Fruit fly (Drosophila melanogaster) whole organism, embryonic: ENCODE results near the gene Shal.

Experiments
- Adf1 ChIP-seq: fragments of 200-800 bp; sonication (Bioruptor generic); IDR thresholded peaks from 2 replicates; pipeline ENCODE4 v1.3.6; 2022; ENCODE audit warnings: missing biosample characterization, missing genetic modification characterization
- Bgb ChIP-seq: fragments of 200-800 bp; sonication (Bioruptor generic); IDR thresholded peaks from 2 replicates; pipeline ENCODE4 v1.3.6; 2022; ENCODE audit warnings: missing biosample characterization, missing genetic modification characterization; ENCODE audit not compliant: partially characterized antibody
- CG10147 ChIP-seq: fragments of 200-800 bp; sonication (Bioruptor generic); optimal IDR thresholded peaks from 2 replicates; lab custom pipeline; 2019; ENCODE audit warnings: missing biosample characterization, mild to moderate bottlenecking, missing genetic modification characterization, moderate library complexity
- CG1024 ChIP-seq: fragments of 200-800 bp; sonication (Bioruptor generic); IDR thresholded peaks from 2 replicates; pipeline ENCODE4 v1.3.6; 2022; ENCODE audit warnings: missing biosample characterization, missing genetic modification characterization
- CG10959 ChIP-seq: fragments of 200-800 bp; sonication (Bioruptor generic); IDR thresholded peaks from 2 replicates; pipeline ENCODE4 v1.3.6; 2022; ENCODE audit warnings: missing biosample characterization, missing genetic modification characterization
- CG11695 ChIP-seq: fragments of 200-800 bp; sonication (Bioruptor generic); IDR thresholded peaks from 3 replicates; pipeline ENCODE4 v1.3.6; 2022; ENCODE audit warnings: missing biosample characterization, missing genetic modification characterization
- CG12071 ChIP-seq: fragments of 200-800 bp; sonication (Bioruptor generic); optimal IDR thresholded peaks from 3 replicates; lab custom pipeline; 2018; ENCODE audit warnings: missing biosample characterization, mild to moderate bottlenecking, missing genetic modification characterization
- CG13775 ChIP-seq: fragments of 200-800 bp; sonication (Bioruptor generic); optimal IDR thresholded peaks from 3 replicates; lab custom pipeline; 2017; ENCODE audit warnings: missing biosample characterization, mild to moderate bottlenecking, missing genetic modification characterization
- CG14050 ChIP-seq: fragments of 200-800 bp; sonication (Bioruptor generic); IDR thresholded peaks from 3 replicates; pipeline ENCODE4 v1.3.6; 2022; ENCODE audit warnings: missing biosample characterization, missing genetic modification characterization
- CG1529 ChIP-seq: fragments of 200-800 bp; sonication (Bioruptor generic); optimal IDR thresholded peaks from 3 replicates; lab custom pipeline; 2018; ENCODE audit warnings: missing biosample characterization, missing genetic modification characterization
- CG15514 ChIP-seq: fragments of 200-800 bp; sonication (Bioruptor generic); optimal IDR thresholded peaks from 3 replicates; lab custom pipeline; 2017; ENCODE audit warnings: missing biosample characterization, missing genetic modification characterization, mild to moderate bottlenecking, moderate library complexity, missing genetic modification reagents
- CG17912 ChIP-seq: fragments of 200-800 bp; sonication (Bioruptor generic); optimal IDR thresholded peaks from 2 replicates; lab custom pipeline; 2018; ENCODE audit warnings: missing biosample characterization, mild to moderate bottlenecking, missing genetic modification characterization
- CG18011 ChIP-seq: fragments of 200-800 bp; sonication (Bioruptor generic); optimal IDR thresholded peaks from 2 replicates; lab custom pipeline; 2017; ENCODE audit warnings: missing biosample characterization, missing genetic modification characterization, mild to moderate bottlenecking, moderate library complexity, missing genotype
- CG2129 ChIP-seq: fragments of 200-800 bp; sonication (Bioruptor generic); IDR thresholded peaks from 2 replicates; pipeline ENCODE4 v1.3.6; 2022; ENCODE audit warnings: missing biosample characterization, missing genetic modification characterization; ENCODE audit not compliant: partially characterized antibody
- CG31224 ChIP-seq: fragments of 200-800 bp; sonication (Bioruptor generic); IDR thresholded peaks from 2 replicates; pipeline ENCODE4 v1.3.6; 2022; ENCODE audit warnings: missing biosample characterization, missing genetic modification characterization
- CG7357 ChIP-seq: fragments of 200-800 bp; sonication (Bioruptor generic); IDR thresholded peaks from 3 replicates; pipeline ENCODE4 v1.3.6; 2022; ENCODE audit warnings: missing biosample characterization, missing genetic modification characterization
- CG7786 ChIP-seq: fragments of 200-800 bp; sonication (Bioruptor generic); optimal IDR thresholded peaks from 2 replicates; lab custom pipeline; 2016; ENCODE audit warnings: missing biosample characterization, missing genetic modification characterization
- CG8359 ChIP-seq: fragments of 200-800 bp; sonication (Bioruptor generic); optimal IDR thresholded peaks from 2 replicates; lab custom pipeline; 2017; ENCODE audit warnings: missing biosample characterization, mild to moderate bottlenecking, missing genetic modification characterization, borderline replicate concordance
- CG8924 ChIP-seq: fragments of 200-800 bp; optimal IDR thresholded peaks from 3 replicates; lab custom pipeline; 2019; ENCODE audit warnings: missing biosample characterization, mild to moderate bottlenecking, missing genetic modification characterization, moderate library complexity
- CG8944 ChIP-seq: fragments of 200-800 bp; sonication (Bioruptor generic); optimal IDR thresholded peaks from 3 replicates; lab custom pipeline; 2016; ENCODE audit warnings: missing biosample characterization, missing genetic modification characterization
- CG9876 ChIP-seq: fragments of 200-800 bp; sonication (Bioruptor generic); optimal IDR thresholded peaks from 2 replicates; lab custom pipeline; 2016; ENCODE audit warnings: missing biosample characterization, missing genetic modification characterization
- CTCF ChIP-seq: fragments of 200-800 bp; sonication (Bioruptor generic); optimal IDR thresholded peaks from 2 replicates; lab custom pipeline; 2017; ENCODE audit warnings: missing biosample characterization, mild to moderate bottlenecking, missing genetic modification characterization, moderate library complexity
- CkIIα-i1 ChIP-seq: fragments of 200-800 bp; sonication (Bioruptor generic); IDR thresholded peaks from 2 replicates; pipeline ENCODE4 v1.3.6; 2022; ENCODE audit warnings: missing biosample characterization, missing genetic modification characterization
- Deaf1 ChIP-seq: fragments of 200-800 bp; optimal IDR thresholded peaks from 3 replicates; lab custom pipeline; 2019; ENCODE audit warnings: missing biosample characterization, mild to moderate bottlenecking, missing genetic modification characterization, moderate library complexity
- Dek ChIP-seq: fragments of 200-800 bp; sonication (Bioruptor generic); optimal IDR thresholded peaks from 3 replicates; lab custom pipeline; 2019; ENCODE audit warnings: missing biosample characterization, mild to moderate bottlenecking, missing genetic modification characterization, moderate library complexity
- HLH3B ChIP-seq: fragments of 200-800 bp; sonication (Bioruptor generic); IDR thresholded peaks from 2 replicates; pipeline ENCODE4 v1.3.6; 2022; ENCODE audit warnings: missing biosample characterization, missing genetic modification characterization
- HLHmδ ChIP-seq: fragments of 200-800 bp; sonication (Bioruptor generic); optimal IDR thresholded peaks from 2 replicates; lab custom pipeline; 2018; ENCODE audit warnings: missing biosample characterization, mild to moderate bottlenecking, missing genetic modification characterization, moderate library complexity
- HmgZ ChIP-seq: fragments of 200-800 bp; sonication (Bioruptor generic); optimal IDR thresholded peaks from 2 replicates; lab custom pipeline; 2018; ENCODE audit warnings: missing biosample characterization, mild to moderate bottlenecking, missing genetic modification characterization
- Hr3 ChIP-seq: fragments of 200-800 bp; sonication (Bioruptor generic); optimal IDR thresholded peaks from 3 replicates; lab custom pipeline; 2016; ENCODE audit warnings: missing biosample characterization, missing genetic modification characterization
- MBD-R2 ChIP-seq: fragments of 200-800 bp; sonication (Bioruptor generic); IDR thresholded peaks from 2 replicates; pipeline ENCODE4 v1.3.6; 2022; ENCODE audit warnings: missing biosample characterization, missing genetic modification characterization
- PHDP ChIP-seq: fragments of 200-800 bp; sonication (Bioruptor generic); optimal IDR thresholded peaks from 3 replicates; lab custom pipeline; 2018; ENCODE audit warnings: missing biosample characterization, mild to moderate bottlenecking, missing genetic modification characterization, moderate library complexity
- Ravus ChIP-seq: fragments of 200-800 bp; sonication (Bioruptor generic); IDR thresholded peaks from 2 replicates; pipeline ENCODE4 v1.3.6; 2022; ENCODE audit warnings: missing biosample characterization, missing genetic modification characterization
- Xrp1 ChIP-seq: fragments of 200-800 bp; sonication (Bioruptor generic); IDR thresholded peaks from 2 replicates; pipeline ENCODE4 v1.3.6; 2022; ENCODE audit warnings: missing biosample characterization, missing genetic modification characterization
- bsh ChIP-seq, 2 experiments: fragments of 200-800 bp; sonication (Bioruptor generic); optimal IDR thresholded peaks; 2 replicates each; lab custom pipeline; 2017 to 2018; ENCODE audit warnings: mild to moderate bottlenecking in 2 of 2, missing biosample characterization in 2 of 2, missing genetic modification characterization in 2 of 2, moderate library complexity in 1 of 2
- cg ChIP-seq: fragments of 200-800 bp; sonication (Bioruptor generic); optimal IDR thresholded peaks from 3 replicates; lab custom pipeline; 2019; ENCODE audit warnings: missing biosample characterization, mild to moderate bottlenecking, missing genetic modification characterization, moderate library complexity
- crol ChIP-seq: fragments of 200-800 bp; sonication (Bioruptor generic); IDR thresholded peaks from 2 replicates; pipeline ENCODE4 v1.3.6; 2022; ENCODE audit warnings: missing biosample characterization, missing genetic modification characterization
- dm ChIP-seq: fragments of 200-800 bp; sonication (Bioruptor generic); optimal IDR thresholded peaks from 3 replicates; lab custom pipeline; 2016; ENCODE audit warnings: missing biosample characterization, missing genetic modification characterization
- fd96Cb ChIP-seq: fragments of 200-800 bp; sonication (Bioruptor generic); optimal IDR thresholded peaks from 2 replicates; lab custom pipeline; 2018; ENCODE audit warnings: missing biosample characterization, mild to moderate bottlenecking, missing genetic modification characterization, moderate library complexity
- grn ChIP-seq: fragments of 200-800 bp; sonication (Bioruptor generic); optimal IDR thresholded peaks from 3 replicates; lab custom pipeline; 2017; ENCODE audit warnings: missing biosample characterization, missing genetic modification characterization
- gsb-n ChIP-seq: fragments of 200-800 bp; sonication (Bioruptor generic); optimal IDR thresholded peaks from 3 replicates; lab custom pipeline; 2018; ENCODE audit warnings: missing biosample characterization, mild to moderate bottlenecking, missing genetic modification characterization
- gt ChIP-seq: fragments of 200-800 bp; sonication (Bioruptor generic); IDR thresholded peaks from 2 replicates; pipeline ENCODE4 v1.3.6; 2022; ENCODE audit warnings: missing biosample characterization, missing genetic modification characterization
- ind ChIP-seq: fragments of 200-800 bp; sonication (Bioruptor generic); optimal IDR thresholded peaks from 3 replicates; lab custom pipeline; 2016; ENCODE audit warnings: missing biosample characterization, missing genetic modification characterization
- kay ChIP-seq: fragments of 200-800 bp; sonication (Bioruptor generic); optimal IDR thresholded peaks from 2 replicates; lab custom pipeline; 2016; ENCODE audit warnings: missing biosample characterization, missing genetic modification characterization
- lilli ChIP-seq: fragments of 200-800 bp; sonication (Bioruptor generic); optimal IDR thresholded peaks from 3 replicates; lab custom pipeline; 2016; ENCODE audit warnings: missing biosample characterization, missing genetic modification characterization
- pan ChIP-seq, 4 experiments: fragments of >200 bp in 3 of 4; fragments of 200-800 bp in 1 of 4; sonication (Bioruptor generic) in 1 of 4; optimal IDR thresholded peaks in 3 of 4; IDR thresholded peaks in 1 of 4; 2 replicates each; pipeline versions ENCODE4 v1.3.6 to Lab custom; 2017 to 2022; ENCODE audit warnings: missing biosample characterization in 2 of 4, missing genetic modification characterization in 2 of 4, mixed read lengths in 1 of 4
- phol ChIP-seq: fragments of 200-800 bp; sonication (Bioruptor generic); optimal IDR thresholded peaks from 3 replicates; lab custom pipeline; 2018; ENCODE audit warnings: missing biosample characterization, mild to moderate bottlenecking, missing genetic modification characterization, moderate library complexity
- sd ChIP-seq: fragments of 200-800 bp; sonication (Bioruptor generic); optimal IDR thresholded peaks from 3 replicates; lab custom pipeline; 2018; ENCODE audit warnings: missing biosample characterization, mild to moderate bottlenecking, missing genetic modification characterization, moderate library complexity
- tap ChIP-seq: fragments of 200-800 bp; optimal IDR thresholded peaks from 3 replicates; lab custom pipeline; 2019; ENCODE audit warnings: missing biosample characterization, mild to moderate bottlenecking, missing genetic modification characterization, moderate library complexity
- twi ChIP-seq: fragments of 200-800 bp; optimal IDR thresholded peaks from 2 replicates; lab custom pipeline; 2019; ENCODE audit warnings: missing biosample characterization, mild to moderate bottlenecking, missing genetic modification characterization, moderate library complexity
- wor ChIP-seq: fragments of 200-800 bp; sonication (Bioruptor generic); IDR thresholded peaks from 2 replicates; pipeline ENCODE4 v1.3.6; 2022; ENCODE audit warnings: missing biosample characterization, missing genetic modification characterization

Shal gene

DNA sequence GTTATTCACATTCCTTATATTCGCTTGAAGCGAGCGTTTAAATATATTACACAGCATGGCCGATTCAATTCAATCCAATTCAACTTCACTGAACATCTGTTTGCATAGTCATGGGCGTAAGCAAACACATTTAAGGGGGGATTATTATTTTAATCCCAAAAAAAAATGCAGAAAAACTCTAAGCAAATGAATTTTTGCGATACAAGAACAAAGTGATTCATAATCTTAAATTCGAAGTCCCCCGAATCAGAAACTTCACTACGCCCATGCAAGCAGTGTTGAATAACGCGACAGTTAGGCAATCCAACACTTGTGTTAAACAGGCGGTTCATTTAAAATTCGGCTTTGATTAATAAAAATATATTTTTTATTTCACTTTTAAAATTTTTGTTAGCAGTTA lies 6.1 kb upstream of the Shal start, which contains the start of gene CG14100 (continued):
- TF ChIP-seq CG18011: peak; percentile 95
- peak; percentile 100 for TF ChIP-seq CG14050
- TF ChIP-seq kay (GFP tag; lab: Kevin White, UChicago): peak; percentile 100
- peak; percentile 100 for TF ChIP-seq Dek (tag; lab: Kevin White, UChicago)
- TF ChIP-seq pan (optimal IDR thresholded peaks at IDR 0.05; lab: Kevin White, UChicago): no peak
- peak in 1 of 2 experiments; percentile 100 for TF ChIP-seq pan (GFP tag; optimal IDR thresholded peaks at IDR 0.05 in 1 of 2, IDR thresholded peaks at IDR 0.05 in 1 of 2)
- peak; percentile 100 for TF ChIP-seq CG31224
- no peak for TF ChIP-seq Bgb (GFP tag; lab: Robert Waterston, UW)
- peak; percentile 92 for TF ChIP-seq Deaf1 (tag; lab: Kevin White, UChicago)
- TF ChIP-seq Xrp1: peak; percentile 100
- TF ChIP-seq CG10959: peak; percentile 100
- TF ChIP-seq tap (tag; lab: Kevin White, UChicago): peak; percentile 100
- TF ChIP-seq HLH3B: peak; percentile 100
- peak; percentile 100 for TF ChIP-seq lilli (GFP tag; lab: Kevin White, UChicago)
- TF ChIP-seq CG15514 (GFP tag; lab: Kevin White, UChicago): peak; percentile 97
- peak; percentile 100 for TF ChIP-seq CG13775 (GFP tag; lab: Kevin White, UChicago)
- peak; percentile 100 for TF ChIP-seq CG12071
- TF ChIP-seq CG11695 (GFP tag; lab: Robert Waterston, UW): peak; percentile 100
- peak; percentile 100 for TF ChIP-seq CG7357 (GFP tag; lab: Robert Waterston, UW)
- peak; percentile 100 for TF ChIP-seq HmgZ (tag; lab: Kevin White, UChicago)
- peak; percentile 100 for TF ChIP-seq PHDP (tag; lab: Kevin White, UChicago)
- peak; percentile 100 for TF ChIP-seq sd
- peak; percentile 100 for TF ChIP-seq gt (GFP tag; lab: Robert Waterston, UW)
- peak; percentile 100 for TF ChIP-seq CG1024 (GFP tag; lab: Robert Waterston, UW)
- peak; percentile 85 for TF ChIP-seq CTCF (GFP tag; lab: Kevin White, UChicago)
- TF ChIP-seq dm (GFP tag; lab: Kevin White, UChicago): peak; percentile 100
- peak; percentile 100 for TF ChIP-seq twi (tag; lab: Kevin White, UChicago)
- peak; percentile 100 for TF ChIP-seq wor (GFP tag; lab: Robert Waterston, UW)
- peak; percentile 100 for TF ChIP-seq CG8944 (GFP tag; lab: Kevin White, UChicago)
- TF ChIP-seq CG10147 (GFP tag; lab: Kevin White, UChicago): peak; percentile 100
- peak; percentile 100 for TF ChIP-seq CkIIα-i1 (GFP tag; lab: Robert Waterston, UW)
- TF ChIP-seq CG8359: peak; percentile 98
- peak; percentile 52 for TF ChIP-seq HLHmδ
- peak; percentile 100 for TF ChIP-seq MBD-R2 (GFP tag; lab: Robert Waterston, UW)
- TF ChIP-seq grn: peak; percentile 99
- no peak for TF ChIP-seq CG2129
- peak; percentile 100 for TF ChIP-seq bsh (GFP tag; optimal IDR thresholded peaks at IDR 0.05; lab: Kevin White, UChicago)
- peak; percentile 100 for TF ChIP-seq CG8924 (tag; lab: Kevin White, UChicago)
- peak; percentile 100 for TF ChIP-seq gsb-n (tag; lab: Kevin White, UChicago)
- peak; percentile 100 for TF ChIP-seq Ravus (GFP tag; lab: Robert Waterston, UW)
- peak; percentile 100 for TF ChIP-seq CG7786 (GFP tag; lab: Kevin White, UChicago)
- peak; percentile 100 for TF ChIP-seq phol (tag; lab: Kevin White, UChicago)
- peak; percentile 100 for TF ChIP-seq fd96Cb
- peak; percentile 100 for TF ChIP-seq CG9876
- peak; percentile 100 for TF ChIP-seq CG17912 (GFP tag; lab: Kevin White, UChicago)
- no peak for TF ChIP-seq cg (GFP tag; lab: Kevin White, UChicago)
- TF ChIP-seq Hr3 (GFP tag; lab: Kevin White, UChicago): peak; percentile 100
- peak; percentile 97 for TF ChIP-seq Adf1 (GFP tag; lab: Robert Waterston, UW)
- TF ChIP-seq CG1529 (GFP tag; lab: Kevin White, UChicago): peak; percentile 100
- TF ChIP-seq ind: peak; percentile 100
- peak; percentile 96 for TF ChIP-seq crol (GFP tag; lab: Robert Waterston, UW)
